Fruit fly (Drosophila melanogaster) whole organism, prepupa: ENCODE data around the gene CG3609.

Experiments used
- Blimp-1 ChIP-seq: fragments of 200-800 bp; sonication (Bioruptor generic); optimal IDR thresholded peaks from 3 replicates; lab custom pipeline; 2017; ENCODE audit warnings: missing biosample characterization, missing genetic modification characterization, mild to moderate bottlenecking, moderate library complexity, missing genetic modification reagents
- CG16779 ChIP-seq: fragments of 200-800 bp; sonication (Bioruptor generic); optimal IDR thresholded peaks from 3 replicates; lab custom pipeline; 2017; ENCODE audit warnings: missing biosample characterization, mild to moderate bottlenecking, missing genetic modification characterization
- CG9139 ChIP-seq: fragments of 200-800 bp; sonication (Bioruptor generic); optimal IDR thresholded peaks from 3 replicates; lab custom pipeline; 2017; ENCODE audit warnings: missing biosample characterization, mild to moderate bottlenecking, missing genetic modification characterization
- Hr39 ChIP-seq: fragments of 200-800 bp; sonication (Bioruptor generic); optimal IDR thresholded peaks from 2 replicates; lab custom pipeline; 2016; ENCODE audit warnings: missing biosample characterization, missing genetic modification characterization
- svp ChIP-seq: fragments of 200-800 bp; sonication (Bioruptor generic); peaks from one replicate; lab custom pipeline; 2016; ENCODE audit warnings: missing biosample characterization, missing genetic modification characterization

DNA sequence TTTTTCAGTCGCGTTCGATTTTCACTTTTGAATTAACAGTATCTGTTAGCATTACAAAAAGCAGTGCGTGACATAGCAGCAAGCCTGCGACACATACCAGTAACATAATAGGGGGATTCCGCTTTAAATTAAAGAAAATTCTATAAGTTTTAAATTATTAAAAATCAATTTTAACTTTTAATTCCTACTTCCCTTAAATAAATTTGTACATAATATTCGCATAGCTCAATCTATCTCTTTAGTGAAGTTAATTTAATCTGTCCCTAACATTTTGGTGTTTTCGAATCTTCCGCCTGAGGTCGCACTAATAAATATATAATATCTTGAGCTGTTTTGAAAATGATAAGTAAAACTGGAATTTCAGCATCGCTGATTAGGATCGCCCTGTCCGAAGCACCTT is 46.1 kb upstream of the CG3609 start, which contains the start of gene CG9886:
- TF ChIP-seq Hr39 (GFP tag; lab: Kevin White, UChicago) (peak; percentile 34), Blimp-1 (GFP tag; lab: Kevin White, UChicago) (no peak), svp (GFP tag; lab: Kevin White, UChicago) (peak; percentile 80), CG16779 (tag; lab: Kevin White, UChicago) (no peak), CG9139 (no peak)
